Fruit fly (Drosophila melanogaster): Measurements from ENCODE around the gene CG33493.
A peak's percentile ranks its signal among the peaks of the same experiment; 100 is the strongest.

CG33493 gene

dm6 chr3L:10678545-10679067 lies 14.4 kb downstream of the CG33493 start (continued):
- TF ChIP-seq Lim3 (GFP tag; IDR thresholded peaks at IDR 0.05) (0 out of 2 replicates have a peak, but pooled peaks have one; percentile 54), CG16863 (GFP tag; optimal IDR thresholded peaks at IDR 0.05) (peak; percentile 87), CG8089 (GFP tag; optimal IDR thresholded peaks at IDR 0.05) (peak; percentile 76), CG6854 (GFP tag; optimal IDR thresholded peaks at IDR 0.05) (peak; percentile 94), bowl (GFP tag; IDR thresholded peaks at IDR 0.05) (peak; percentile 85), CG7372 (GFP tag; IDR thresholded peaks at IDR 0.05) (peak; percentile 94), CG13894 (tag; optimal IDR thresholded peaks at IDR 0.05) (peak; percentile 93), CG7357 (GFP tag; IDR thresholded peaks at IDR 0.05) (peak; percentile 92), Six4 (GFP tag; optimal IDR thresholded peaks at IDR 0.05) (peak; percentile 90), E2f2 (GFP tag; IDR thresholded peaks at IDR 0.05) (peak; percentile 80; the same call in 1 of the 2 replicates), CG3163 (GFP tag; optimal IDR thresholded peaks at IDR 0.05) (peak; percentile 63), Nf-YB (GFP tag; optimal IDR thresholded peaks at IDR 0.05) (peak; percentile 85), CG9797 (GFP tag; optimal IDR thresholded peaks at IDR 0.05) (peak; percentile 42), Doc3 (GFP tag; IDR thresholded peaks at IDR 0.05; ENCODE audit: partially characterized antibody) (no peak), CG11093 (GFP tag; IDR thresholded peaks at IDR 0.05) (peak; percentile 92), CG8281 (tag; optimal IDR thresholded peaks at IDR 0.05) (peak; percentile 76), CG15601 (tag; optimal IDR thresholded peaks at IDR 0.05) (peak; percentile 92), az2 (GFP tag; optimal IDR thresholded peaks at IDR 0.05) (peak; percentile 90), ato (GFP tag; IDR thresholded peaks at IDR 0.05; ENCODE audit: partially characterized antibody) (no peak), CG8944 (GFP tag; optimal IDR thresholded peaks at IDR 0.05) (peak; percentile 75), CG2202 (tag; optimal IDR thresholded peaks at IDR 0.05) (peak; percentile 83), CG13624 (GFP tag; optimal IDR thresholded peaks at IDR 0.05) (peak; percentile 91), hbn (GFP tag; IDR thresholded peaks at IDR 0.05; ENCODE audit: partially characterized antibody) (no peak), Mes4 (GFP tag; optimal IDR thresholded peaks at IDR 0.05) (peak; percentile 88), C15 (GFP tag; IDR thresholded peaks at IDR 0.05) (peak; percentile 74; the same call in 2 of the 3 replicates), yki (optimal IDR thresholded peaks at IDR 0.05) (peak; percentile 42), CG12659 (GFP tag; optimal IDR thresholded peaks at IDR 0.05) (peak; percentile 96), schlank (tag; optimal IDR thresholded peaks at IDR 0.05) (peak; percentile 86), MBD-R2 (GFP tag; IDR thresholded peaks at IDR 0.05) (peak; percentile 76), CG11398 (GFP tag; optimal IDR thresholded peaks at IDR 0.05) (peak; percentile 87), Dbx (GFP tag; IDR thresholded peaks at IDR 0.05) (peak; percentile 91), Dip2 (GFP tag; IDR thresholded peaks at IDR 0.05) (no peak; the same call in 1 of the 2 replicates), Oaz (GFP tag; IDR thresholded peaks at IDR 0.05) (peak; percentile 91), lbe (GFP tag; optimal IDR thresholded peaks at IDR 0.05) (no peak), shn (GFP tag; optimal IDR thresholded peaks at IDR 0.05) (peak; percentile 79), CG12299 (tag; optimal IDR thresholded peaks at IDR 0.05) (peak; percentile 96), eyg (GFP tag; optimal IDR thresholded peaks at IDR 0.05) (peak; percentile 76), lola (GFP tag; optimal IDR thresholded peaks at IDR 0.05) (peak in 1 of 3 experiments; percentile 95), Awh (GFP tag; IDR thresholded peaks at IDR 0.05) (peak; percentile 91), bigmax (GFP tag; optimal IDR thresholded peaks at IDR 0.05) (peak; percentile 57), E2f1 (GFP tag; IDR thresholded peaks at IDR 0.05) (peak; percentile 94), CG17829 (tag; optimal IDR thresholded peaks at IDR 0.05) (peak; percentile 98), sens-2 (GFP tag; IDR thresholded peaks at IDR 0.05) (peak; percentile 86), HLH4C (GFP tag; IDR thresholded peaks at IDR 0.05; ENCODE audit: partially characterized antibody) (no peak), ac (GFP tag; optimal IDR thresholded peaks at IDR 0.05) (peak; percentile 71), Trl (optimal IDR thresholded peaks at IDR 0.05) (no peak), Trl (GFP tag; optimal IDR thresholded peaks at IDR 0.05) (peak; percentile 92), z (GFP tag; IDR thresholded peaks at IDR 0.05) (peak; percentile 69; the same call in 1 of the 3 replicates), CG17802 (tag; optimal IDR thresholded peaks at IDR 0.05) (peak; percentile 58), CG3838 (GFP tag; optimal IDR thresholded peaks at IDR 0.05) (peak; percentile 89), Dad (GFP tag; optimal IDR thresholded peaks at IDR 0.05) (peak; percentile 89)

Data from whole organism, embryonic.